Worm (Caenorhabditis elegans): ENCODE data around the gene plx-1.

- TF ChIP-seq nhr-28 (tag; optimal IDR thresholded peaks at IDR 0.05) (no peak), ztf-11 (tag; optimal IDR thresholded peaks at IDR 0.05) (no peak), elt-3 (tag; optimal IDR thresholded peaks at IDR 0.05) (no peak), unc-62 (GFP tag; optimal IDR thresholded peaks at IDR 0.05) (no peak)
These were observed 50.9 kb downstream of the plx-1 start, which contains the start of gene atg-3 for ce11 chrIV:1010212-1010611.
